Worm (Caenorhabditis elegans): Measurements from ENCODE around the gene F23B2.10.

Gene F23B2.10

ce11 chrIV:9146819-9147518 lies 7.2 kb downstream of the F23B2.10 start, which contains the start of the genes rpb-12 and aly-2 (continued):
- TF ChIP-seq snu-23 (GFP tag; optimal IDR thresholded peaks at IDR 0.05) (peak; percentile 74), tbx-2 (tag; optimal IDR thresholded peaks at IDR 0.05) (peak; percentile 62), fkh-8 (tag; optimal IDR thresholded peaks at IDR 0.05) (peak; percentile 55)

- TF ChIP-seq hlh-4 (tag; optimal IDR thresholded peaks at IDR 0.05) (no peak), fkh-8 (tag; optimal IDR thresholded peaks at IDR 0.05) (peak; percentile 2), efl-1 (optimal IDR thresholded peaks at IDR 0.05) (no peak), efl-1 (GFP tag; optimal IDR thresholded peaks at IDR 0.05 in 1 of 2) (peak in 1 of 2 experiments; percentile 43)
These were observed 8.1 kb downstream of the F23B2.10 start, which contains the start of gene daf-10 for ce11 chrIV:9146111-9146510. daf-10 (minus strand) TSS chrIV:9146211.

- TF ChIP-seq lir-3 (tag; optimal IDR thresholded peaks at IDR 0.05; ENCODE audit: poor library complexity) (no peak), mdl-1 (tag; optimal IDR thresholded peaks at IDR 0.05) (no peak), aly-2 (tag; optimal IDR thresholded peaks at IDR 0.05) (no peak), nhr-19 (GFP tag; conservative IDR thresholded peaks at IDR 0.05) (no peak)
These were observed 9.8 kb downstream of the F23B2.10 start, which contains the start of gene flp-1 for ce11 chrIV:9144405-9144804. flp-1 (plus strand) TSS chrIV:9144705.

ce11 chrIV:9140172-9140805 lies 13.9 kb downstream of the F23B2.10 start:
- TF ChIP-seq ceh-63 (GFP tag; optimal IDR thresholded peaks at IDR 0.05) (no peak), nhr-12 (tag; optimal IDR thresholded peaks at IDR 0.05) (no peak), mdl-1 (tag; optimal IDR thresholded peaks at IDR 0.05) (no peak), isw-1 (GFP tag; IDR thresholded peaks at IDR 0.05) (no peak), nhr-28 (tag; optimal IDR thresholded peaks at IDR 0.05) (no peak), rnt-1 (tag; optimal IDR thresholded peaks at IDR 0.05) (no peak), nhr-71 (tag; optimal IDR thresholded peaks at IDR 0.05) (no peak), xbp-1 (tag; optimal IDR thresholded peaks at IDR 0.05) (no peak), pqm-1 (tag; optimal IDR thresholded peaks at IDR 0.05) (no peak), lsy-2 (tag; optimal IDR thresholded peaks at IDR 0.05) (no peak), ces-1 (GFP tag; optimal IDR thresholded peaks at IDR 0.05) (no peak), lir-3 (tag; optimal IDR thresholded peaks at IDR 0.05; ENCODE audit: poor library complexity) (no peak), mef-2 (tag; optimal IDR thresholded peaks at IDR 0.05) (no peak), lin-14 (GFP tag; optimal IDR thresholded peaks at IDR 0.05) (no peak), unc-98 (GFP tag; IDR thresholded peaks at IDR 0.05) (no peak)

- TF ChIP-seq snpc-4 (tag; optimal IDR thresholded peaks at IDR 0.05) = no peak
- TF ChIP-seq aha-1 (tag; optimal IDR thresholded peaks at IDR 0.05) = no peak
- no peak for TF ChIP-seq sup-37 (GFP tag; optimal IDR thresholded peaks at IDR 0.05)
- TF ChIP-seq tbx-2 (tag; optimal IDR thresholded peaks at IDR 0.05) = no peak
- no peak for TF ChIP-seq ceh-82 (tag; optimal IDR thresholded peaks at IDR 0.05)
- TF ChIP-seq C04F5.9 (tag; optimal IDR thresholded peaks at IDR 0.05) = no peak
- no peak for TF ChIP-seq hlh-17 (GFP tag; optimal IDR thresholded peaks at IDR 0.05; ENCODE audit: borderline replicate concordance)
- no peak for TF ChIP-seq nhr-85 (tag)
- no peak for TF ChIP-seq sptf-1 (tag; optimal IDR thresholded peaks at IDR 0.05)
- TF ChIP-seq mef-2 (tag; optimal IDR thresholded peaks at IDR 0.05) = no peak
- no peak for TF ChIP-seq pag-3 (tag; optimal IDR thresholded peaks at IDR 0.05; ENCODE audit: borderline replicate concordance, insufficient read depth)
- TF ChIP-seq efl-1 (optimal IDR thresholded peaks at IDR 0.05) = no peak
- no peak for TF ChIP-seq efl-1 (GFP tag; optimal IDR thresholded peaks at IDR 0.05 in 1 of 2)
- no peak for TF ChIP-seq mdl-1 (tag; optimal IDR thresholded peaks at IDR 0.05)
- no peak for TF ChIP-seq tlp-1 (tag; optimal IDR thresholded peaks at IDR 0.05)
- TF ChIP-seq sox-4 (tag; optimal IDR thresholded peaks at IDR 0.05) = no peak
- TF ChIP-seq zip-4 (GFP tag; optimal IDR thresholded peaks at IDR 0.05) = no peak
- TF ChIP-seq pax-3 (tag; optimal IDR thresholded peaks at IDR 0.05) = no peak
These were observed 18.8 kb downstream of the F23B2.10 start, which contains the start of gene delm-1 for ce11 chrIV:9135377-9135776. delm-1 (minus strand) TSS chrIV:9135477.

Measured in whole organism, L1 larva.